Fruit fly (Drosophila melanogaster) whole organism, pupa: ENCODE results near the gene CG31638.

Experiments
- CG10348 ChIP-seq: fragments of 200-800 bp; sonication (Bioruptor generic); IDR thresholded peaks from 2 replicates; pipeline ENCODE4 v1.3.6; 2022; ENCODE audit warnings: missing biosample characterization, missing genetic modification characterization
- CG32121 ChIP-seq: fragments of 200-800 bp; sonication (Bioruptor generic); IDR thresholded peaks from 2 replicates; pipeline ENCODE4 v1.3.6; 2022; ENCODE audit warnings: missing biosample characterization, missing genetic modification characterization
- CG4496 ChIP-seq: fragments of 200-800 bp; sonication (Bioruptor generic); IDR thresholded peaks from 3 replicates; pipeline ENCODE4 v1.3.6; 2022; ENCODE audit warnings: missing biosample characterization, missing genetic modification characterization
- CG9948 ChIP-seq: fragments of 200-800 bp; sonication (Bioruptor generic); optimal IDR thresholded peaks from 2 replicates; lab custom pipeline; 2018; ENCODE audit warnings: missing biosample characterization, mild to moderate bottlenecking, missing genetic modification characterization, moderate library complexity
- EcR ChIP-seq: fragments of 200-800 bp; sonication (Bioruptor generic); optimal IDR thresholded peaks from 3 replicates; lab custom pipeline; 2019; ENCODE audit warnings: missing biosample characterization, missing genetic modification characterization, mild to moderate bottlenecking, moderate library complexity, missing genetic modification reagents
- Ets98B ChIP-seq: fragments of 200-800 bp; sonication (Bioruptor generic); IDR thresholded peaks from 2 replicates; pipeline ENCODE4 v1.3.6; 2022; ENCODE audit warnings: missing biosample characterization, missing genetic modification characterization
- Pif1A ChIP-seq: fragments of 200-800 bp; sonication (Bioruptor generic); optimal IDR thresholded peaks from 3 replicates; lab custom pipeline; 2016; ENCODE audit warnings: missing biosample characterization, missing genetic modification characterization
- Pif1B ChIP-seq: fragments of 200-800 bp; sonication (Bioruptor generic); optimal IDR thresholded peaks from 3 replicates; lab custom pipeline; 2016; ENCODE audit warnings: missing biosample characterization, missing genetic modification characterization
- fd96Ca ChIP-seq: fragments of 200-800 bp; sonication (Bioruptor generic); IDR thresholded peaks from 3 replicates; pipeline ENCODE4 v1.3.6; 2022; ENCODE audit warnings: missing biosample characterization, missing genetic modification characterization

DNA sequence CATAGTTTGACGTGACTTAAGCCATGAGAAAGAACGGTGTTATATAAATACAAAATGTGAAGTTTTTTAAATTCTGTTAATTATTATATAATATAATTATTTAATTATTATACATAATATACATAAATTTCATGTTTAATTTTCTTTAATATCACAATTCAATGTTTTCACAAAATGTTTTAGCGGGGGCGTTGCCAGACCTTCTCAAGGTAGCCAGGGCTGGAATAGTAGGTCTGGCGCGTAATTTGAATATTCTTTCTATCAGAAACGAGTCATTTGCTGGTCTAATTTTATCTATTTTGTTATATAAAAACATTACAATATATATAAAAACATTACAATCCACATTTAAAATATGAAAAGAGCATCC lies 42.5 kb upstream of the CG31638 start, which contains the start of gene Acox3:
- no peak for TF ChIP-seq Ets98B (GFP tag; lab: Robert Waterston, UW)
- TF ChIP-seq CG32121 = no peak
- no peak for TF ChIP-seq CG9948 (tag; lab: Kevin White, UChicago)
- no peak for TF ChIP-seq CG10348
- no peak for TF ChIP-seq CG4496 (GFP tag; lab: Robert Waterston, UW)
- TF ChIP-seq Pif1A (GFP tag; lab: Kevin White, UChicago) = no peak
- no peak for TF ChIP-seq fd96Ca (GFP tag; lab: Robert Waterston, UW)
- no peak for TF ChIP-seq EcR
- no peak for TF ChIP-seq Pif1B (GFP tag; lab: Kevin White, UChicago)
